Worm (Caenorhabditis elegans): ENCODE results near the gene cutl-9.

DNA sequence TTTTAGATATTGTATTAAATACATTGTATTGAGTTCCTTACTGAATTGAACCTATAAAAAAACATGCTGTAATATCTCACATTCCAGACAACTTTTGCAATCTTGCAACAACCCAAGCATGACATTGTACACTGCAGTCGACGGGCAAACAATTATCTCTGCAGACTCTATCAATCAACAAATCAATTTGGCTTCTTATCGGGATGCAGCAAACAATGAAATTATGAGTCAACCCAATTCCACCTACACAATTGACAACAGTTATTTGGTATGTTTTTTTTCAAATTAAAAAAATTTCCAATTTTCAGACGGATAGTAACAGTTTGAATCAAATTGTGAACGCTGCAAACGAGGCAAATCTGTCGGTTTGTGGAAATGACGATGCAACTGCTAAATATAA, 8.9 kb downstream of the cutl-9 start:
- TF ChIP-seq tbx-11 (GFP tag; IDR thresholded peaks at IDR 0.05) (no peak), tra-4 (tag; optimal IDR thresholded peaks at IDR 0.05) (no peak), scrt-1 (GFP tag; IDR thresholded peaks at IDR 0.05) (no peak), flt-1 (GFP tag; IDR thresholded peaks at IDR 0.05) (no peak), ama-1 (optimal IDR thresholded peaks at IDR 0.05) (no peak), hnd-1 (tag; optimal IDR thresholded peaks at IDR 0.05) (no peak), ceh-36 (tag; optimal IDR thresholded peaks at IDR 0.05) (no peak), pes-1 (GFP tag; IDR thresholded peaks at IDR 0.05) (no peak), tbx-37 (GFP tag; conservative IDR thresholded peaks at IDR 0.05) (no peak), B0310.2 (tag; optimal IDR thresholded peaks at IDR 0.05) (no peak)
